Fruit fly (Drosophila melanogaster): Measurements from ENCODE around the gene Cow.

Cow gene

DNA sequence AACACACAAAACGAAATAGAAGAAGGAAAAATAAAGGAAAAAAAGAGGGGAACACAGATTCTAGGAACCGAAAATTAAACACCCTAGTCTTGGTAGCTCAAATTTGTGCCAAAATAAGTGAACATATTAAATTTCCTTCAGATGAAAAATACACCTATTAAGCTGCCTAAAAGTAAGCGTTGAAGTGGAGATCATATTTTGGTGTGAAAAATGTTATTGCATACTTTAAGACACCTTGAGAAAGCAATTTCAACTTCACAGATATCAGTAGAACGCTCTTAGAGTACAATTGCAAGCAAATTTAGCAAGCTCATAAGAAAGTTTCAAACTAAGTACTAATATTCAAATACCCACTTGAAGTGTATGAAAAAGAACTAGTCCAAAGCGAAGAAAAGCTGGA, 1.8 kb downstream of the Cow start:
- no peak for TF ChIP-seq noc (tag; optimal IDR thresholded peaks at IDR 0.05)

DNA sequence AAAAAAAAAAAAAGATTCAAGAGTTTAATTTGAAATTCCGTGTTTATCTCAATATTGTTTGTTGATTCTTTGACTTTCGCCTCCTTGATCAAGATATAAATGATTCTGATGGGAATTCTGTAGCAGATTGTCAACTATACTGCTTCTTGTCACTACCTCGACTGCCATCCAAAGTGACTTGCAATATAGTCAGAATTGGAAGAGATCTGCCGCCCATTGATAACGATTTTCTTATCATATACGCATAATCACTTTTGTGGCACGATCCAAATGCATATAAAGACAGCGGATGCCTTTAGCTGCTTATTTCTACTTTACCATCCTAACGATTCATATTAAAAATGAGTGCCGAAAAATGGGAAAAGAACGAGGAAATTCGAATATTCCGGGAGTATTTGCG, 13.3 kb downstream of the Cow start, which contains the start of gene CG6738:
Gene CG6738 (plus strand): TSS at position 301 of the 400 bp plus-strand sequence.
- TF ChIP-seq noc (tag; optimal IDR thresholded peaks at IDR 0.05) = no peak

DNA sequence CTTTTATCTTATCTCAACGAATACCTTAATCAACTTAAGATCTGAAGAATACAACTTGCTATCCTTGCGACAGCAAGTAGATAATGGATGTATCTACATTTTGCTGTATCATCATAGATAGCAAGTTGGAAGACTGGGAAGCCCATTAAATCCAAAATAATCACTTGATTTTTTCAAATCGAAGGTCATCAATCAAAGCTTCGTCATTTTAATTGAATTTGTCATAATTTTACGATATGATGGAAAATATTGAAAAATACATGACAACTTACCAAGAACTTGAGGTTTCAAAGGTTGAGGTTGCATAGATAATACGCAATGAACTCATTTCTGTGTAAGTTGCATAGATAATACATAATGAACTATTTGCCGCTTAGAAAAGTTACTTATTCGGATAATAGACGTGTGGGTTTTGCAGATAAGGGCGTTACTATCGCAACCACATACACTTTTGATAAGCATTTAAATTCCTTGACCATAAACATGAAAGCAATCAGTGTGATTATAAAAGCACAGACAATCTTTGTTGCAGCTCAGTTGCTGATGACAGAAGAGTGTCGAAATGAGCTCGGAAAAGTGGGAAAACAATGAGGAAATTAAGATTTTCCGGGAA, 15.2 kb downstream of the Cow start, which contains the start of gene CG6733:
Gene CG6733 (plus strand): TSS at position 532 of the 613 bp plus-strand sequence.
- peak; percentile 32 for TF ChIP-seq noc (tag; optimal IDR thresholded peaks at IDR 0.05)

DNA sequence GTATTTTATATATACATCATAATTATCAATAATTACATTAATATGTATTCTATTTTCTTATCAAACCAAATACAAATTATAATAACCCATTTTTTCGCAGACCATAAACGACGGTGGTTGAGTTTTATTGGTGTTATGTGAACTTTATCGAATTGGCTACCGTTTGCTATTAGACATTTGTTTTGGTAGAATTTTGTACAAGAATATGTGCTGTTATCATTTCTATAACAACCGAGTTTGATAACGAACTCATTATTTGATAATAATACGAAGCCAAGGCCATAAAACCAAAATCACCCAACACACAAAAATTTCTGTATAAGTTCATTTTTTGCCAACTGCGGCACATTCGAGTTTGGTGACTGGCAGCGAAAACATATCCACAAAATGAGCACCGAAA, 17.2 kb downstream of the Cow start, which contains the start of gene CG17109:
Gene CG17109 (plus strand): TSS at position 345 of the 400 bp plus-strand sequence.
- TF ChIP-seq noc (tag; optimal IDR thresholded peaks at IDR 0.05) = no peak

DNA sequence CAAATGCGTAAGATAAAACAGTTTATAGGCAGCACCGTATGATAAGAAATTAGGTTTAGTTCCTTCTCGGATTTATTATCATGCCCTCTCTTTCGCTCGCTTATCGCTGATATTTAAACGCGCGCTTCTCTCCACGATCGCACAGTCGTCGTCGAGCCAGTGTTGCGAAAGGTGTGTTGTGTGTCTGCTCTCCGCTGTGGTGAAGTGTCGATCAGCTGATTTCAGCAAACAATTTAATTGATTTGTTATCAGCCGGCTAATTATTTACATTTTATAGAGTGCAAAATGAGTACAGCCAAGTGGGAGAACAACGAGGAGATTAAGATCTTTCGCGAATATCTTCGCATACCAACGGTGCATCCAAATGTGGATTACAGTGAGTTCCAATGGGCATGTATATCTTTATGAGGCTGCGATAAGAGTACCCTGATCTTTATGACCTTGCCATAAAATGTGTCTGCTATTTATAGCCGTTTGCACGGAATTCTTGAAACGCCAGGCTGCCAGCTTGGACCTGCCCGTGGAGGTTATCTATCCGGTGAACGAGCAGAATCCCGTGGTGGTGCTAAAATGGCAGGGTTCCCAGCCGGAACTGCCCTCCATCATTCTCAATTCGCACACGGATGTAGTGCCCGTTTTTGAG, 20.8 kb downstream of the Cow start, which contains the start of the genes CG17110 and CG6726:
Gene CG17110 (plus strand): TSS at position 139 of the 643 bp plus-strand sequence.
Gene CG6726 (plus strand): TSS at position 139 of the 643 bp plus-strand sequence.
- peak; percentile 39 for TF ChIP-seq noc (tag; optimal IDR thresholded peaks at IDR 0.05)

DNA sequence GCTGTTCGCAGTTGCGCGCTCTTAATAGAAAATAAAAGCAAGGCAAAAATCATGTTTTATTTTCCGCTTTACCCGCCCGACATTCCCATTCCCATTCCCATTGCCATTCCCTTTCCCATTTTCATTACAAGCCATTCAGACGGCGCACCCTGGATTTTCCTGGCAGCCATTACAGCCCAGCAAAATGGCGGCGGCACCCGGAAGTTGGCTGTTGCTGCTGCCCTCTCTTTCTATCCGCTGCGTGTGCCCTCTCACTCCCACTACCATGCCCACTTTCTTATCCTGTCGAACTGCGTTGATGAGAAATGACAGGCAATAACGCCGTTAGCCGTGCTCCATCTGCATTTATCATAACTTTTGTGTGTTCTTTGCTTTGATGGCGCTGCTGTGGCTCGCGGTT, 24.3 kb downstream of the Cow start:
- TF ChIP-seq noc (tag; optimal IDR thresholded peaks at IDR 0.05) = no peak

DNA sequence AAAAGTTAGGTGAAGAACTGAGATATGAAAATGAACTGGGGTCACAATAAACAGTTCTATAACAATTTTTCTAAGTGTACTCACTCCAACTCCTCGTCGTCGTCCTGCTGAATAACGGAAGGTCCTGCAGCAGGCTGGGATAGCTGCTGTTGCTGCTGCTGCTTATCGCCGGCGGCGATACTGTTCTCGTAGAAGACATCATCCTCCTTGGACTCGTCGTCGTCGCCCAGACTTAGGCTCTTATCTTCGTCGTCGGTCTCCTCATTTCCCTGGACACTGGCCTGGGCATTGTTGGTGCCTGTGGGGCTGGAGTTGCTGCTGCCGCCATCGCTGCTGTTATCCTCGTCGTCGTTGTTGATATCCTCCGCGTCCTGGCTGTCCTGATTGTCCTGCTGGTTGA, 31.3 kb downstream of the Cow start:
- no peak for TF ChIP-seq noc (tag; optimal IDR thresholded peaks at IDR 0.05)

DNA sequence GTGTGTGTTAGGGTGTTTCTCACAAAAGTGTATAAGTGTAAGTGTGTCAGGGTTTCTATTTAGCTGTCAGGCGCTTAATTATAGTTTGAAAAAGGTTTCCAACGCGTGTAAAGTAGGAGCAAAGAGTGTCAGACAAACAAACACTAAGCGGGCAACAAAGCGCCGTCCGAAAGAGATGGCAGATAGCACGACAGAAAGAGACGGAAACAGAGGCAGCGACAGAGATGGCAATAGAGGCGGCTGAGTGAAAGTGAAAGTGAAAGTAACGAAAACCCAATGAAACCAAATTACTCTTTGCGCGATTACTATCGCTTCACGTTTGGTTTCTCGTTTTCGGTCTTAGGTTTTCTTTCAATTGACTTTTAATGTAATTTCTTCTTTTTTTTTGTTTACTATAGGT, 38.0 kb downstream of the Cow start:
- TF ChIP-seq noc (tag; optimal IDR thresholded peaks at IDR 0.05) = no peak

DNA sequence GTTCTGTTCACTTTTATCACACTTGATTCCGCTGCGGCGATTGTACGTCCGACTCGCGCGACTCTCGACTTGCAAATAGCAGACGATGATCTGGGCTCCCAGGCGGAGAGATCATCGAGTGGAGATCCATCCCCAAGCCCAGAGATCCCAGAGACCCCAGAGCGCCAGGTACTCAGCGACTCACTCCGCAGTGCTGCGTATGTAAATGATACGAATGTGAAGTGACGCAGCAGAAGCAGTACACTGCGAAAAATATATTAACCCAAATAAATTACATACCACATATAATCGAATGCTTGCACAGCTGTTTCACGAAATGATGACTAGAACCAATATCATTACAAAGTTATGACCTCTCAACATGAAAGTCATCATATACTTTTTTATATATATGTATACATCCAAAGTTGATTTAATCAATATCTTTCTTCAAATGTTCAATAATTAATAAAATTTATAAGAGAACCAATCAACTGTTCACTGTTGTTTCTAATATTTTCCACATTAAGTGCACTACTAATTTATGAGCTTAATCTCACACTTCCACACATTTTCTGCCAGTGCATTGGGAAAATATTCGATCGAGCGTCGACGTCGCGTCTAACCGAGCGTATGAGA, 45.2 kb downstream of the Cow start, which contains the start of gene CG17111:
Gene CG17111 (minus strand): TSS at position 51 of the 618 bp plus-strand sequence.
- TF ChIP-seq noc (tag; optimal IDR thresholded peaks at IDR 0.05) = no peak

DNA sequence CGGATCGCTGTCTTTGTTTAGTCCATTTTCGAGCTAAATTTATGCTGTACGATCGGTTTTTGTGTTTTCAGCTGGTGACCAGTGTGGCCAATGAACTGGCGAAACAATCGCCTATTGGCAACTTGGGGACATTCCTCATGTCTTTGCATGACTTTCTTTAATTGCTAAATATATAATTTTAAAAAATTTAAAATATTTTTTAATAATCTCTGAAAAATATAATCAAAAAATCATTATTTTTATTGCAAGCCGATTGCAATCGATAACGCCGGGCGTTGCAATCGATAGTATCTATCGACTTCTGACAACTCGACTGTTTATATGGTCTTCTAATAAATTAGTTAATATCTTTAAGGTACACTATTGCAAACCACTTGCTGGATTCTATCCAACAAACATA, 51.3 kb downstream of the Cow start, which contains the start of the genes sav and Ublcp1:
Gene sav (minus strand): TSS at position 96 of the 400 bp plus-strand sequence.
Gene Ublcp1 (plus strand): TSS at position 285 of the 400 bp plus-strand sequence.
- peak; percentile 20 for TF ChIP-seq noc (tag; optimal IDR thresholded peaks at IDR 0.05)

DNA sequence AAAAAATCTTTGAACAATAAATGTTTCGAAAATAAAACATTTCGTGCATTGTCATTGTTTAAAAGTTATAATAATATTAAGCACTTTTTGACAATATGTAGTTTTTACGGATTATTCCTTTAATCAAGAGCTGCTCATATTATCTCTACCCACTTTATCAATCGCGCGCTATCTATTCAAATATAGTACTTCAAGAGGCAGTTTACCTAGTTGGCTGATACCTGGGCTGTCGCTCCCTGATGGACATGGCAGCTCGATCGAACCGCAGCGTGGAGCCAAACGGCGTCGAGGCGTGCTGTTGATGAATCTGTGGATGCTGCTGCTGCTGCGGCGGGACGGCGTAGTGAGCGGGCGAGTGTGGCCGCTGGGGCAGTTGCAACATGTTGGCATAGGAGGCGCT, 52.4 kb downstream of the Cow start:
- TF ChIP-seq noc (tag; optimal IDR thresholded peaks at IDR 0.05) = no peak

DNA sequence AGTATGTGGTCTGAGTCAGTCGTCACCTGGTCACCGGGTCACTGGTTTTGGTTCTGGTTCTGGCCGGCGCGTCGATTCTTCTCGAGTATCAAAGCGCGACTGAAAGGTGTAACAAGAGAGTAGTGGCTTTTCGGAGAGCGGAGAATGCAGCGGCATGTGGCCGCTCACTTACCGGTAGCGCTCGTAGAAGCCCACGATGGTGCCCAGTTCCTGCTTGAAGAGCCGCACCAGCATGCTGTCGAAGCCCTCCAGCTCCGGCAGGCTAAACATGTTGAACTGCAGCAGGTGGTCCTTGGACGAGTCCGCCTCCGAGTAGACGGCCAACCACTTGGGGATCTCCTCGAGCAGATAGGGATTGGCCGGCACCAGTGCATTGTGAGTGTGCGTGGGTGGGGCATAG, 53.7 kb downstream of the Cow start, which contains the start of gene Ctns:
Gene Ctns (minus strand): TSS at position 101 of the 400 bp plus-strand sequence.
- no peak for TF ChIP-seq noc (tag; optimal IDR thresholded peaks at IDR 0.05)

DNA sequence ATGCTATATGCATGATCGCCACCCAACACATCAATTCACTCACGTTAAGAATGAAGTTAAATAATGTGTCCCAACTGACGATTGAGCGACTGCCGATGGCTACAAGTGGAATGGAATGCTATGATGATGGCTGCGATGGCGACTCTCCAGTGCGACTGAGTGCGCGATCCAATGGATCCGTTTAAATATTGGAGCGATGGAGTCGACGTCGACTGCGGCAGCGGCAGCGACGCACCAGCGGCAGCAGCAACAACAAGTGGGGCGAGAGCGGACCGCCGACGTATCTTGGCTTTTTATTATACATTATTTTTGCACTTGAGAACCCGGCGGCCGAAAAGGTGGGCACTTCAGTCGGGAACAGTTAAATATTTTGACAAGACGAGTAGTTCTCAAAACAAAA, 55.1 kb downstream of the Cow start:
- no peak for TF ChIP-seq noc (tag; optimal IDR thresholded peaks at IDR 0.05)

DNA sequence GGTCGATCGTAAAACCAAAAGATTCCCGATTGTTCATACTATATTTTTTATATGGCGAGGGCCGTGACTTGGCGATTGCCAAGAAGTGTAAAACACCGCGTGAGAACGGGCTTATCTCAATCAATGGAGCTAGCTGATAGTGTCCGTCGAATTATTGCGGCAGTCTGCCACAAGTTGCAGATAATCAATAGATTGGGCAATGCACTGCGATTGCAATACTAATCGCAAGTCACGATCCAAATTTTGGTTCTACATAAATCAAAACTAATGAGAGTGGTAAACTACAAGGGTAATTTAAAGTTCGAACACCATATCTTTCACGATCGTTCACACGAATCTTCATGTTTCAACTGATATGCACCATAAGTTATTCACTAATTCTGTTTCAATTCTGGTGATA, 55.8 kb downstream of the Cow start:
- TF ChIP-seq noc (tag; optimal IDR thresholded peaks at IDR 0.05) = no peak

DNA sequence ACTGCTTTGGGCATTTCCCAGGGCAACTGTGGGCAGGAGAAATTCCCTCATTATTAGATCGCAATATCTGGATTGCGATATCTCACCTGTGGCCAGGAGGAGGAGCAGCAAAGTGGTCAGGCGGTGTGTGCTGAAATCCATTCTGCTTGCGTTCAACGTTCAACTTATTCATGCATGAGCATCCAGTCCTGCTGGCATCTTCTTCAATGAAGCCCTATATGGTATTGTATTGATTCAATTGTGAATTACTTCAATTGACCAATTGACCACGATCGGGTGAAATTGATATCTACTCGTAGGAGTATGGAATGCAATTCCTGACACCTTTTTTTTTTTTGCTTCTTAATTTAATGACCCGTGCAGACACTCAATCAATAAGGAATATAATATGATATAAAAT, 56.4 kb downstream of the Cow start:
- no peak for TF ChIP-seq noc (tag; optimal IDR thresholded peaks at IDR 0.05)

DNA sequence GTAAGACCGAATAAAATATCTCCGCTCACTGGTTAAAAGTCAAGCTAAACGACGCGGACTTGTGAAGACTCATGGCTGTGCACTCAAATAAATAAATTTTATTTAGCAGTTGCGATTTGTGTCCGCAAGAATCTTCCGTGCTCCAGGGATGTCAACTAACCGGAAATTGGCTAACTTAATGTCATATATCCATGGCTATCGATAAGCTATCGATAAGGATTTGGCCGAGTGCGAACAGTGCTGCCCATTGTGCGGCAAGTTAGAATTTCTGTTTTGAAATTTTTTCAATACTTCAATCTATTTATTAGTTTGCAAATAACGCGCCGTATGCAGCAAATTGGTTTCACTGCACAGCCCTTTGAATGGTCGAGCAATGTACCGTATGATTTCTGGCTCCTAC, 58.6 kb downstream of the Cow start, which contains the start of gene p53:
Gene p53 (minus strand): TSS at position 147 of the 400 bp plus-strand sequence.
- TF ChIP-seq noc (tag; optimal IDR thresholded peaks at IDR 0.05) = no peak

All from whole organism, larva.